Worm (Caenorhabditis elegans) whole organism, young adult: ENCODE measurements around the gene srv-2.

ENCODE experiments used
- F10E7.11 ChIP-seq: sonication (generic microtip); optimal IDR thresholded peaks from 2 replicates; lab custom pipeline; 2017; ENCODE audit warnings: mild to moderate bottlenecking, missing genetic modification characterization, moderate library complexity, missing compliant biosample characterization
- athp-1 ChIP-seq: sonication (generic microtip); optimal IDR thresholded peaks from 2 replicates; lab custom pipeline; 2017; ENCODE audit warnings: mild to moderate bottlenecking, missing genetic modification characterization, missing compliant biosample characterization
- ceh-91 ChIP-seq: fragments of 200-800 bp; sonication (Bioruptor generic); IDR thresholded peaks from 2 replicates; pipeline ENCODE4 v1.3.6; 2022; ENCODE audit warnings: missing genetic modification reagents, missing genetic modification characterization, missing compliant biosample characterization
- mcd-1 ChIP-seq: fragments of 200-800 bp; sonication (Bioruptor generic); IDR thresholded peaks from 2 replicates; pipeline ENCODE4 v1.3.6; 2022; ENCODE audit warnings: missing genetic modification reagents, missing genetic modification characterization, missing compliant biosample characterization
- mxl-1 ChIP-seq: sonication (generic microtip); optimal IDR thresholded peaks from 2 replicates; lab custom pipeline; 2016; ENCODE audit warnings: missing genetic modification characterization, missing compliant biosample characterization
- nhr-27 ChIP-seq: fragments of 200-800 bp; sonication (Bioruptor generic); optimal IDR thresholded peaks from 2 replicates; lab custom pipeline; 2018; ENCODE audit warnings: mild to moderate bottlenecking, missing genetic modification characterization, moderate library complexity, missing compliant biosample characterization
- pha-4 ChIP-seq: fragments of 150-350 bp; sonication (generic microtip); optimal IDR thresholded peaks from 2 replicates; lab custom pipeline; 2014; ENCODE audit warnings: missing biosample characterization, missing genetic modification reagents, missing genetic modification characterization
- rcor-1 ChIP-seq: fragments of 200-800 bp; sonication (Bioruptor generic); IDR thresholded peaks from 2 replicates; pipeline ENCODE4 v1.3.6; 2022; ENCODE audit warnings: missing genetic modification reagents, missing genetic modification characterization, missing compliant biosample characterization
- snpc-1.1 ChIP-seq: sonication (generic microtip); optimal IDR thresholded peaks from 2 replicates; lab custom pipeline; 2017; ENCODE audit warnings: missing genetic modification characterization, mild to moderate bottlenecking, missing compliant biosample characterization, antibody characterized with exemption, moderate library complexity, missing genotype, missing genetic modification reagents; ENCODE audit not compliant: insufficient read depth
- tbp1 ChIP-seq: fragments of 200-800 bp; sonication (Bioruptor generic); optimal IDR thresholded peaks from 2 replicates; lab custom pipeline; 2018; ENCODE audit warnings: mild to moderate bottlenecking, missing genetic modification characterization, missing compliant biosample characterization
- unc-130 ChIP-seq: sonication (generic microtip); optimal IDR thresholded peaks from 2 replicates; lab custom pipeline; 2016; ENCODE audit warnings: missing genetic modification reagents, missing genetic modification characterization, missing compliant biosample characterization
- unc-62 ChIP-seq: fragments of 150-350 bp; optimal IDR thresholded peaks from 2 replicates; lab custom pipeline; 2014; ENCODE audit warnings: missing biosample characterization, missing genetic modification reagents, missing genetic modification characterization
- ztf-25 ChIP-seq: fragments of 200-800 bp; sonication (Bioruptor generic); IDR thresholded peaks from 2 replicates; pipeline ENCODE4 v1.3.6; 2022; ENCODE audit warnings: missing genetic modification reagents, missing genetic modification characterization, missing compliant biosample characterization

- TF ChIP-seq F10E7.11 (tag; lab: Kevin White, UChicago) (no peak), mxl-1 (tag; lab: Kevin White, UChicago) (no peak), ceh-91 (no peak), tbp1 (GFP tag; lab: Kevin White, UChicago) (no peak), athp-1 (tag; lab: Kevin White, UChicago) (no peak), pha-4 (tag; lab: Kevin White, UChicago) (no peak), nhr-27 (no peak), rcor-1 (GFP tag; lab: Robert Waterston, UW) (no peak), unc-130 (GFP tag; lab: Kevin White, UChicago) (no peak), ztf-25 (GFP tag; lab: Robert Waterston, UW) (no peak), mcd-1 (no peak), snpc-1.1 (no peak), unc-62 (GFP tag; lab: Kevin White, UChicago) (no peak)
Observed at ce11 chrII:10571967-10572366, 30.1 kb downstream of the srv-2 start, which contains the start of gene C06A1.3.
